Worm (Caenorhabditis elegans) whole organism, L2 larva: ENCODE data around the gene F52H2.3.
A peak's percentile ranks its signal among the peaks of the same experiment; 100 is the strongest.

ENCODE experiments used
- F13H6.1 ChIP-seq: sonication (generic microtip); optimal IDR thresholded peaks from 2 replicates; lab custom pipeline; 2016; ENCODE audit warnings: missing genetic modification characterization, missing compliant biosample characterization
- Y55F3AM.14 ChIP-seq: fragments of 200-800 bp; sonication (Bioruptor generic); optimal IDR thresholded peaks from 2 replicates; lab custom pipeline; 2018; ENCODE audit warnings: mild to moderate bottlenecking, missing genetic modification characterization, missing compliant biosample characterization
- ZK546.5 ChIP-seq: sonication (generic microtip); optimal IDR thresholded peaks from 2 replicates; lab custom pipeline; 2017; ENCODE audit warnings: missing biosample characterization, missing genetic modification characterization
- alr-1 ChIP-seq: fragments of 150-350 bp; optimal IDR thresholded peaks from 2 replicates; lab custom pipeline; 2014; ENCODE audit warnings: missing biosample characterization, missing genetic modification characterization
- aly-2 ChIP-seq: fragments of 150-350 bp; optimal IDR thresholded peaks from 2 replicates; lab custom pipeline; 2014; ENCODE audit warnings: missing biosample characterization, missing genetic modification characterization
- blmp-1 ChIP-seq: sonication (generic microtip); optimal IDR thresholded peaks from 2 replicates; lab custom pipeline; 2017; ENCODE audit warnings: missing genetic modification characterization, mild to moderate bottlenecking, missing compliant biosample characterization, antibody characterized with exemption, moderate library complexity; ENCODE audit not compliant: insufficient read depth
- ceh-16 ChIP-seq: fragments of 150-350 bp; optimal IDR thresholded peaks from 2 replicates; lab custom pipeline; 2014; ENCODE audit warnings: missing biosample characterization, missing genetic modification characterization
- ceh-82 ChIP-seq: fragments of 150-350 bp; optimal IDR thresholded peaks from 2 replicates; lab custom pipeline; 2014; ENCODE audit warnings: missing biosample characterization, missing genetic modification characterization
- crh-2 ChIP-seq: sonication (generic microtip); optimal IDR thresholded peaks from 2 replicates; lab custom pipeline; 2017; ENCODE audit warnings: missing biosample characterization, missing genetic modification characterization
- egl-27 ChIP-seq: sonication (generic microtip); optimal IDR thresholded peaks from 3 replicates; lab custom pipeline; 2017; ENCODE audit warnings: missing biosample characterization, missing genetic modification reagents, missing genetic modification characterization
- elt-1 ChIP-seq: fragments of 150-350 bp; optimal IDR thresholded peaks from 2 replicates; lab custom pipeline; 2014; ENCODE audit warnings: missing biosample characterization, missing genetic modification characterization
- elt-3 ChIP-seq: sonication (generic microtip); optimal IDR thresholded peaks from 2 replicates; lab custom pipeline; 2017; ENCODE audit warnings: missing biosample characterization, missing genetic modification characterization
- fos-1 ChIP-seq: fragments of 150-350 bp; optimal IDR thresholded peaks from 2 replicates; lab custom pipeline; 2014; ENCODE audit warnings: missing biosample characterization, missing genetic modification characterization
- gmeb-1 ChIP-seq: fragments of 150-350 bp; optimal IDR thresholded peaks from 2 replicates; lab custom pipeline; 2014; ENCODE audit warnings: missing biosample characterization, missing genetic modification characterization
- lin-11 ChIP-seq: fragments of 150-350 bp; sonication (generic microtip); optimal IDR thresholded peaks from 2 replicates; lab custom pipeline; 2014; ENCODE audit warnings: missing biosample characterization, missing genetic modification characterization, inconsistent platforms, mixed read lengths
- lsy-2 ChIP-seq, 2 experiments: fragments of 150-350 bp in 1 of 2; sonication (generic microtip) in 1 of 2; optimal IDR thresholded peaks; 2 replicates each; lab custom pipeline; 2014 to 2017; ENCODE audit warnings: missing biosample characterization in 2 of 2, missing genetic modification characterization in 2 of 2
- mab-5 ChIP-seq: fragments of 150-350 bp; optimal IDR thresholded peaks from 2 replicates; lab custom pipeline; 2014; ENCODE audit warnings: missing biosample characterization, missing genetic modification characterization
- mbf-1 ChIP-seq: sonication (generic microtip); optimal IDR thresholded peaks from 2 replicates; lab custom pipeline; 2017; ENCODE audit warnings: missing biosample characterization, missing genetic modification characterization
- nhr-10 ChIP-seq: sonication (generic microtip); optimal IDR thresholded peaks from 2 replicates; lab custom pipeline; 2017; ENCODE audit warnings: missing biosample characterization, missing genetic modification characterization
- nhr-11 ChIP-seq: fragments of 150-350 bp; optimal IDR thresholded peaks from 2 replicates; lab custom pipeline; 2014; ENCODE audit warnings: missing biosample characterization, missing genetic modification characterization
- nhr-12 ChIP-seq: fragments of 150-350 bp; optimal IDR thresholded peaks from 2 replicates; lab custom pipeline; 2014; ENCODE audit warnings: missing biosample characterization, missing genetic modification characterization
- nhr-21 ChIP-seq: fragments of 150-350 bp; optimal IDR thresholded peaks from 2 replicates; lab custom pipeline; 2014; ENCODE audit warnings: missing biosample characterization, missing genetic modification characterization
- nhr-23 ChIP-seq: fragments of 150-350 bp; optimal IDR thresholded peaks from 2 replicates; lab custom pipeline; 2014; ENCODE audit warnings: missing biosample characterization, missing genetic modification reagents, missing genetic modification characterization
- nhr-237 ChIP-seq: fragments of 150-350 bp; optimal IDR thresholded peaks from 2 replicates; lab custom pipeline; 2014; ENCODE audit warnings: missing biosample characterization, missing genetic modification characterization
- nhr-25 ChIP-seq: fragments of 150-350 bp; sonication (generic microtip); optimal IDR thresholded peaks from 3 replicates; lab custom pipeline; 2014; ENCODE audit warnings: missing biosample characterization, missing genetic modification characterization
- nhr-6 ChIP-seq: fragments of 150-350 bp; optimal IDR thresholded peaks from 2 replicates; lab custom pipeline; 2014; ENCODE audit warnings: missing biosample characterization, missing genetic modification characterization
- peb-1 ChIP-seq: fragments of 150-350 bp; optimal IDR thresholded peaks from 2 replicates; lab custom pipeline; 2014; ENCODE audit warnings: missing biosample characterization, missing genetic modification characterization
- sem-4 ChIP-seq: fragments of 150-350 bp; optimal IDR thresholded peaks from 2 replicates; lab custom pipeline; 2014; ENCODE audit warnings: missing biosample characterization, missing genetic modification reagents, missing genetic modification characterization
- skn-1 ChIP-seq: sonication (generic microtip); optimal IDR thresholded peaks from 2 replicates; lab custom pipeline; 2017; ENCODE audit warnings: missing biosample characterization, missing genetic modification characterization
- snpc-4 ChIP-seq: fragments of 150-350 bp; optimal IDR thresholded peaks from 2 replicates; lab custom pipeline; 2014; ENCODE audit warnings: missing biosample characterization, missing genetic modification characterization
- unc-39 ChIP-seq: fragments of 150-350 bp; optimal IDR thresholded peaks from 2 replicates; lab custom pipeline; 2014; ENCODE audit warnings: missing biosample characterization, missing genetic modification characterization
- unc-55 ChIP-seq: fragments of 150-350 bp; sonication (generic microtip); optimal IDR thresholded peaks from 3 replicates; lab custom pipeline; 2014; ENCODE audit warnings: missing biosample characterization, missing genetic modification reagents, missing genetic modification characterization
- zag-1 ChIP-seq: fragments of 150-350 bp; optimal IDR thresholded peaks from 2 replicates; lab custom pipeline; 2014; ENCODE audit warnings: missing biosample characterization, missing genetic modification characterization
- ztf-1 ChIP-seq: fragments of 200-800 bp; sonication (Bioruptor generic); conservative IDR thresholded peaks from 2 replicates; pipeline ENCODE4 v1.3.6; 2022; ENCODE audit warnings: missing genetic modification characterization, missing compliant biosample characterization
- ztf-11 ChIP-seq: sonication (generic microtip); optimal IDR thresholded peaks from 2 replicates; lab custom pipeline; 2017; ENCODE audit warnings: missing biosample characterization, missing genetic modification characterization
- ztf-4 ChIP-seq: fragments of 150-350 bp; optimal IDR thresholded peaks from 2 replicates; lab custom pipeline; 2014; ENCODE audit warnings: missing biosample characterization, missing genetic modification characterization

Gene F52H2.3

DNA sequence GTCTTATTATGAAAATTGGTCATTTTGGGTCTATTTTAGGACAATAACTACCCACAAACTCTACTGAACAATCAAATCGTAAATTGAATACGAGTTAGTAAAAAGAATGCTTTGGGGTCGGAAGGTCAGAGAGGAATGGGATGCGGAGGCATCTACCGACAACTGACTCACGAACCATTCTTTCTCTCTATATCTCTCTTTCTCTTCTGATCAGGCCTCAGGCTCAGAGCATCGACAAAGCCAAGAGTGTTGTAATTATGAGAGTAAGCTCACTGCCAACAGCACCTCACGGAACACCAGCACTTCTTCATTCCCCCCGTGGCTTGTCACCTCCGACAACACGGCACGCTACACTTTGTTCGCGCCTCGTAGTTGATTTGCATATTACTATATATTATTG is 20.4 kb downstream of the F52H2.3 start:
- TF ChIP-seq crh-2 (no peak), unc-55 (GFP tag; lab: Kevin White, UChicago) (no peak), elt-3 (no peak), ztf-1 (no peak), ceh-82 (tag; lab: Kevin White, UChicago) (no peak), skn-1 (no peak), fos-1 (tag; lab: Kevin White, UChicago) (no peak), nhr-21 (no peak), peb-1 (no peak), nhr-12 (tag; lab: Kevin White, UChicago) (no peak), mbf-1 (tag; lab: Kevin White, UChicago) (no peak), aly-2 (tag; lab: Kevin White, UChicago) (no peak), Y55F3AM.14 (no peak), alr-1 (tag; lab: Kevin White, UChicago) (no peak), zag-1 (tag; lab: Kevin White, UChicago) (no peak), ztf-4 (tag; lab: Kevin White, UChicago) (no peak)

- no peak for TF ChIP-seq F13H6.1 (tag; lab: Kevin White, UChicago)
- TF ChIP-seq unc-55 (GFP tag; lab: Kevin White, UChicago), result peak; percentile 13
- TF ChIP-seq nhr-23 (tag; lab: Kevin White, UChicago), result no peak
- TF ChIP-seq mab-5, result no peak
These were observed 23.7 kb downstream of the F52H2.3 start for ce11 chrX:2516949-2517696.

ce11 chrX:2515224-2515623 is 25.6 kb downstream of the F52H2.3 start, which contains the start of gene syg-1:
syg-1 (minus strand) TSS chrX:2515324.
- TF ChIP-seq nhr-21 (no peak), ztf-11 (tag; lab: Kevin White, UChicago) (no peak), ZK546.5 (no peak), nhr-10 (tag; lab: Kevin White, UChicago) (no peak), nhr-6 (tag; lab: Kevin White, UChicago) (no peak), blmp-1 (tag; lab: Kevin White, UChicago) (no peak), peb-1 (no peak), egl-27 (tag; lab: Kevin White, UChicago) (no peak), sem-4 (tag; lab: Kevin White, UChicago) (no peak), ztf-1 (no peak)

ce11 chrX:2513667-2514198 is 27.1 kb downstream of the F52H2.3 start:
- TF ChIP-seq Y55F3AM.14 (no peak), unc-39 (tag; lab: Kevin White, UChicago) (no peak), nhr-11 (tag; lab: Kevin White, UChicago) (no peak), nhr-25 (no peak), zag-1 (tag; lab: Kevin White, UChicago) (no peak), ztf-4 (tag; lab: Kevin White, UChicago) (no peak), nhr-6 (tag; lab: Kevin White, UChicago) (no peak), lin-11 (no peak), mbf-1 (tag; lab: Kevin White, UChicago) (no peak), ceh-16 (tag; lab: Kevin White, UChicago) (no peak), peb-1 (no peak), snpc-4 (tag; lab: Kevin White, UChicago) (no peak), gmeb-1 (tag; lab: Kevin White, UChicago) (no peak), nhr-12 (tag; lab: Kevin White, UChicago) (no peak), elt-1 (tag; lab: Kevin White, UChicago) (no peak), skn-1 (no peak), ZK546.5 (no peak), lsy-2 (tag; optimal IDR thresholded peaks at IDR 0.05; lab: Kevin White, UChicago) (no peak), nhr-237 (tag; lab: Kevin White, UChicago) (no peak), blmp-1 (tag; lab: Kevin White, UChicago) (no peak)
- TF ChIP-seq, all 48 proteins: peak for 0
